Fruit fly (Drosophila melanogaster): Measurements from ENCODE around the gene FoxK.
A peak's percentile ranks its signal among the peaks of the same experiment; 100 is the strongest.

Gene FoxK

DNA sequence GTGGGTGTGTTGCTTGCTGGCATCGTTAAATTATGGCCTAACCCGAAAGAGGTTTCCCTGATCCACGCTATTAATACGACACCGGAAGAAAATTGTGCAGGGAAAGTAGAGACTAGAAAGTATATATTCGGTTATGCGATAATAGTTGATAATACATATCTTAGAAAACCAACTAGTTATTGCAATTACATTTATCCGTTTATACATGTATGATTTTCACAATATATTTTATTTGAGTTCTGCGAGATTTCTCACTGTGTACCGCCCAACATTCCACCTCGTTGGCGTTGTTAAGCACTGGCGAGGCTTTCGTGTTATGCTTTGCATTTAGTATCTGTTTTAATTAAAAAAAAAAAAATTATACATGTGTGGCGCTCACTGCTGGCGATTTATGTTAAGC, 34.8 kb upstream of the FoxK start (continued):
- TF ChIP-seq CG1621 (tag; optimal IDR thresholded peaks at IDR 0.05) (no peak), CG8319 (GFP tag; optimal IDR thresholded peaks at IDR 0.05) (no peak), ss (GFP tag; optimal IDR thresholded peaks at IDR 0.05) (no peak), CG3032 (tag; optimal IDR thresholded peaks at IDR 0.05) (peak; percentile 5), CG34406 (GFP tag; optimal IDR thresholded peaks at IDR 0.05) (peak; percentile 6), fd85E (GFP tag; optimal IDR thresholded peaks at IDR 0.05) (no peak), CG4318 (GFP tag; optimal IDR thresholded peaks at IDR 0.05) (peak; percentile 38), CG6792 (GFP tag; optimal IDR thresholded peaks at IDR 0.05) (no peak), CG8119 (GFP tag; IDR thresholded peaks at IDR 0.05) (peak; percentile 82; the same call in 2 of the 3 replicates), Lpt (GFP tag; optimal IDR thresholded peaks at IDR 0.05) (no peak), Sox14 (GFP tag; optimal IDR thresholded peaks at IDR 0.05) (peak; percentile 9), Ets21C (GFP tag; optimal IDR thresholded peaks at IDR 0.05) (no peak), CG11294 (GFP tag; IDR thresholded peaks at IDR 0.05) (peak; percentile 60), eg (GFP tag; IDR thresholded peaks at IDR 0.05) (peak; percentile 81), Eip75B (GFP tag; optimal IDR thresholded peaks at IDR 0.05) (no peak), CG8632 (GFP tag; optimal IDR thresholded peaks at IDR 0.05) (no peak)

DNA sequence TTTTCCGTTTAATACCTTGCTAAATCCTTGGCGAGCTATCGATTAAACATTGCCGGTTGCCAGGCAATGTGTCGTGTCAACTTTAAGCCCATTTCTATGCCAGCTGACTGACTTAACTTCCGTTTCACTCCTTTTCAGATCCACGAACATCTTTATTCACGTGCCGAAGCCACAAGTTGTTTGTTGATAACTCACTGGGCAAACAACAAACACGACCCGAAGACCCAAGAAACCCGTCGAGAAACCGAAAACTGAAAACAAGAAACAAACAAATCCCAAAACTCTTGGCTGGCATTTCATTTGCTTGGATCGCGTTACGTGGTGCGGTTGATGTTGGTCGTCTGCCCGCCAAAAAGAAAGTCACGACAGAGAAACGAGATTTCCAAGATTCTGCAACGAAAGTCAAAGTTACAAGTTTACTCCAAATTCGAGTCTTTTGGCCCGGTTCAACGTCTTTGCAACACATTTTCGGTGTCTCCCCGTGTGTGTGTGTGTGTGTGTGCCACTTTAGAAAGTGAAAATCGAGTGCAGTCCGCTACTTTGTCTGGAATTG, 30.2 kb upstream of the FoxK start, which contains the start of gene CG6216:
TSS of gene CG6216 (minus strand) at position 51 of the 553 bp plus-strand sequence.
- TF ChIP-seq lz (GFP tag; optimal IDR thresholded peaks at IDR 0.05) (no peak), Blimp-1 (GFP tag; optimal IDR thresholded peaks at IDR 0.05) (peak; percentile 99), svp (GFP tag) (peak; percentile 54), net (GFP tag; optimal IDR thresholded peaks at IDR 0.05) (no peak), Eip78C (GFP tag) (peak; percentile 40), pdm3 (GFP tag; optimal IDR thresholded peaks at IDR 0.05) (no peak), Eip75B (GFP tag; optimal IDR thresholded peaks at IDR 0.05) (peak; percentile 36), Eip93F (GFP tag; optimal IDR thresholded peaks at IDR 0.05) (no peak), fkh (GFP tag; optimal IDR thresholded peaks at IDR 0.05) (peak; percentile 27), achi (GFP tag; optimal IDR thresholded peaks at IDR 0.05) (peak; percentile 6), Met (GFP tag; optimal IDR thresholded peaks at IDR 0.05) (peak; percentile 1), CG6276 (GFP tag; optimal IDR thresholded peaks at IDR 0.05) (peak; percentile 29), Sox15 (GFP tag; optimal IDR thresholded peaks at IDR 0.05) (no peak)

DNA sequence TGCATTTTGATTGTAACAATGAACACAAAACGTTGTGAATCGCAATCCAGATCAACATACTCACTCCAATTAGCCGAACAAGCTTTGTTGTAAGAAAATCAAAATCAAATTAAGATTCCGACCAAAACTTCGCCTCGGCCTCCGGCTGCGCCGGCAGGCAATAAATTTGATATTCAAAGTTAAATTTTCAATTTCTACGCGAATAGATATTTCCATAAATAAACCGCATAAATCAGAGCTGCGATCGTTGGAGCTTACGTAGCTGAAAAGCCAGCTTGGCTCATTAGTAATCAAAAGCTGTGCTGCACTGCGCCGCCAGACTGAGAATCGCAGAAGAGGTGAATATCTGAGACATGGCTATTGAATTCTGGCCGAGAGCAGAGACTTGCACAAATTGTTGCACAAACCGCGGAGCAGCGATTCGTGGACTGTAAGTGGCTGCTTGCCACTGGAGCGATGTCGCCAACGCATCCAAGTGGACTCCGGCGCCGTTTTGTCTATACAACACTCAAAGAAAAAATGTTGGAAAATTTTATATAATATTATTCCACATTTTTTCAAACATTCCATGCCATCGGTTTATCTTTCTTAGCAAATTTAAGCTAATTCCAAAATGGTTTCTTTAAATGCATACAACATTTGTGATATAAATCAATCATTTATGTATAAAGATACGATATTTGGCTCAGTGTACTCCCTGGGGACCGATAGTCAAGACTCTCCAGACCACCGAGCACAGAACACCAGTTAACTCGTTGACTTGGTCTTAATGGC, 28.1 kb upstream of the FoxK start:
- peak; percentile 27 for TF ChIP-seq CG7368 (GFP tag; optimal IDR thresholded peaks at IDR 0.05)
- peak; percentile 41 for TF ChIP-seq CG11762 (GFP tag; optimal IDR thresholded peaks at IDR 0.05; ENCODE audit: insufficient read depth)
- TF ChIP-seq vri (GFP tag; optimal IDR thresholded peaks at IDR 0.05) = no peak
- TF ChIP-seq Blimp-1 (GFP tag; optimal IDR thresholded peaks at IDR 0.05) = no peak
- peak; percentile 67; the same call in 2 of the 3 replicates for TF ChIP-seq eg (GFP tag; IDR thresholded peaks at IDR 0.05)
- TF ChIP-seq CG34406 (GFP tag; optimal IDR thresholded peaks at IDR 0.05) = peak; percentile 16
- no peak for TF ChIP-seq esn (GFP tag; optimal IDR thresholded peaks at IDR 0.05)
- peak; percentile 82 for TF ChIP-seq dsx (GFP tag; optimal IDR thresholded peaks at IDR 0.05; ENCODE audit: poor library complexity, severe bottlenecking)
- TF ChIP-seq Eip93F (GFP tag; optimal IDR thresholded peaks at IDR 0.05) = no peak
- TF ChIP-seq CG10631 (GFP tag; optimal IDR thresholded peaks at IDR 0.05) = peak; percentile 77
- no peak for TF ChIP-seq Ets21C (GFP tag; optimal IDR thresholded peaks at IDR 0.05)
- no peak for TF ChIP-seq fkh (GFP tag; optimal IDR thresholded peaks at IDR 0.05)
- TF ChIP-seq CG8319 (GFP tag; optimal IDR thresholded peaks at IDR 0.05) = no peak
- no peak for TF ChIP-seq Hr38 (GFP tag; optimal IDR thresholded peaks at IDR 0.05)
- peak; percentile 37 for TF ChIP-seq CG8632 (GFP tag; optimal IDR thresholded peaks at IDR 0.05)
- peak; percentile 87 for TF ChIP-seq CG15336 (GFP tag; IDR thresholded peaks at IDR 0.05)
- TF ChIP-seq CG11902 (GFP tag; optimal IDR thresholded peaks at IDR 0.05) = no peak
- TF ChIP-seq CG10669 (GFP tag; optimal IDR thresholded peaks at IDR 0.05) = peak; percentile 85
- TF ChIP-seq Eip78C (GFP tag) = peak; percentile 84
- peak; percentile 70 for TF ChIP-seq Hr4 (GFP tag; optimal IDR thresholded peaks at IDR 0.05)
- peak; percentile 89 for TF ChIP-seq CG8119 (GFP tag; IDR thresholded peaks at IDR 0.05)
- peak; percentile 56 for TF ChIP-seq Sox14 (GFP tag; optimal IDR thresholded peaks at IDR 0.05)
- TF ChIP-seq achi (GFP tag; optimal IDR thresholded peaks at IDR 0.05) = peak; percentile 73
- peak; percentile 82 for TF ChIP-seq CG32006 (GFP tag; optimal IDR thresholded peaks at IDR 0.05)
- TF ChIP-seq CG4318 (GFP tag; optimal IDR thresholded peaks at IDR 0.05) = peak; percentile 60
- TF ChIP-seq acj6 (GFP tag; optimal IDR thresholded peaks at IDR 0.05) = peak; percentile 60
- TF ChIP-seq CG1621 (tag; optimal IDR thresholded peaks at IDR 0.05) = peak; percentile 60
- peak; percentile 70 for TF ChIP-seq Lpt (GFP tag; optimal IDR thresholded peaks at IDR 0.05)
- TF ChIP-seq cyc (GFP tag; optimal IDR thresholded peaks at IDR 0.05) = no peak
- peak; percentile 84 for TF ChIP-seq CG6808 (GFP tag; optimal IDR thresholded peaks at IDR 0.05)
- peak; percentile 57 for TF ChIP-seq pdm3 (GFP tag; optimal IDR thresholded peaks at IDR 0.05)
- TF ChIP-seq fd59A (GFP tag; optimal IDR thresholded peaks at IDR 0.05) = peak; percentile 69
